Worm (Caenorhabditis elegans): ENCODE measurements around the gene F14F7.7.

ce11 chrIII:13018619-13019018 lies 12.1 kb upstream of the F14F7.7 start, which contains the start of gene col-98:
- no peak for TF ChIP-seq nhr-43 (tag; optimal IDR thresholded peaks at IDR 0.05; ENCODE audit: poor library complexity, severe bottlenecking)
- TF ChIP-seq snpc-4 (tag; optimal IDR thresholded peaks at IDR 0.05): no peak
- no peak for TF ChIP-seq pha-4 (tag; optimal IDR thresholded peaks at IDR 0.05)
- TF ChIP-seq ceh-16 (tag; optimal IDR thresholded peaks at IDR 0.05): no peak
- no peak for TF ChIP-seq nhr-77 (tag; optimal IDR thresholded peaks at IDR 0.05)
- no peak for TF ChIP-seq unc-39 (tag; optimal IDR thresholded peaks at IDR 0.05)
- TF ChIP-seq hmg-11 (tag; optimal IDR thresholded peaks at IDR 0.05): no peak
- no peak for TF ChIP-seq jun-1 (tag; optimal IDR thresholded peaks at IDR 0.05)
- no peak for TF ChIP-seq fos-1 (tag; optimal IDR thresholded peaks at IDR 0.05)
- TF ChIP-seq lin-15B (tag; optimal IDR thresholded peaks at IDR 0.05): no peak
- TF ChIP-seq nhr-67 (tag; optimal IDR thresholded peaks at IDR 0.05): no peak
- no peak for TF ChIP-seq ceh-9 (tag; optimal IDR thresholded peaks at IDR 0.05)
- TF ChIP-seq elt-2 (tag; optimal IDR thresholded peaks at IDR 0.05): no peak

Data from whole organism, L3 larva.